Fruit fly (Drosophila melanogaster): ENCODE measurements around the gene ras.

ras gene

dm6 chrX:10757616-10758078, 13.3 kb downstream of the ras start, which contains the start of gene Rph (continued):
- no peak for TF ChIP-seq CG11695 (GFP tag; IDR thresholded peaks at IDR 0.05)
- TF ChIP-seq Tbp (GFP tag; optimal IDR thresholded peaks at IDR 0.05), result no peak
- TF ChIP-seq trem (tag; optimal IDR thresholded peaks at IDR 0.05), result no peak
- TF ChIP-seq onecut (GFP tag; IDR thresholded peaks at IDR 0.05), result no peak
- no peak for TF ChIP-seq MBD-R2 (GFP tag; IDR thresholded peaks at IDR 0.05)
- TF ChIP-seq CG11723 (GFP tag; optimal IDR thresholded peaks at IDR 0.05), result no peak
- TF ChIP-seq Med (GFP tag), result peak; percentile 81
- TF ChIP-seq klu (GFP tag; IDR thresholded peaks at IDR 0.05), result no peak
- TF ChIP-seq CG12942 (GFP tag; optimal IDR thresholded peaks at IDR 0.05), result no peak
- TF ChIP-seq Dbx (GFP tag; IDR thresholded peaks at IDR 0.05), result no peak
- no peak for TF ChIP-seq run (tag; optimal IDR thresholded peaks at IDR 0.05)
- no peak for TF ChIP-seq CG8388 (GFP tag; optimal IDR thresholded peaks at IDR 0.05)
- peak; percentile 12; the same call in 1 of the 2 replicates for TF ChIP-seq lmd (GFP tag; IDR thresholded peaks at IDR 0.05)
- no peak for TF ChIP-seq Sin3A (optimal IDR thresholded peaks at IDR 0.05)
- TF ChIP-seq tll (GFP tag; optimal IDR thresholded peaks at IDR 0.05), result no peak
- no peak for TF ChIP-seq H15 (GFP tag; IDR thresholded peaks at IDR 0.05)
- peak; percentile 27 for TF ChIP-seq zfh2 (GFP tag; optimal IDR thresholded peaks at IDR 0.05)
- TF ChIP-seq CG3163 (GFP tag; optimal IDR thresholded peaks at IDR 0.05), result no peak
- no peak for TF ChIP-seq CG6683 (GFP tag; optimal IDR thresholded peaks at IDR 0.05)
- no peak for TF ChIP-seq ems (GFP tag; optimal IDR thresholded peaks at IDR 0.05)
- TF ChIP-seq oc (tag; optimal IDR thresholded peaks at IDR 0.05), result no peak
- no peak for TF ChIP-seq bcd (GFP tag; optimal IDR thresholded peaks at IDR 0.05)
- TF ChIP-seq Hand (GFP tag; optimal IDR thresholded peaks at IDR 0.05), result no peak
- no peak for TF ChIP-seq CG4707 (GFP tag; optimal IDR thresholded peaks at IDR 0.05)
- no peak for TF ChIP-seq CG11247 (GFP tag; IDR thresholded peaks at IDR 0.05)
- TF ChIP-seq Hr39 (optimal IDR thresholded peaks at IDR 0.05), result no peak
- TF ChIP-seq CG32767 (GFP tag; IDR thresholded peaks at IDR 0.05), result no peak
- no peak for TF ChIP-seq dm (GFP tag; optimal IDR thresholded peaks at IDR 0.05)
- TF ChIP-seq Dfd (GFP tag; optimal IDR thresholded peaks at IDR 0.05), result no peak
- TF ChIP-seq usp (GFP tag; optimal IDR thresholded peaks at IDR 0.05), result no peak
- peak; percentile 82 for TF ChIP-seq scrt (GFP tag; optimal IDR thresholded peaks at IDR 0.05)
- no peak for TF ChIP-seq zen (tag; optimal IDR thresholded peaks at IDR 0.05)
- TF ChIP-seq CG3407 (GFP tag; optimal IDR thresholded peaks at IDR 0.05), result no peak
- TF ChIP-seq CG6854 (GFP tag; optimal IDR thresholded peaks at IDR 0.05), result no peak
- no peak for TF ChIP-seq MTF-1 (GFP tag; optimal IDR thresholded peaks at IDR 0.05; ENCODE audit: borderline replicate concordance)
- peak; percentile 76 for TF ChIP-seq CG18599 (GFP tag; optimal IDR thresholded peaks at IDR 0.05)
- peak; percentile 46; the same call in 1 of the 3 replicates for TF ChIP-seq dysf (GFP tag; IDR thresholded peaks at IDR 0.05)
- no peak for TF ChIP-seq ftz-f1 (GFP tag; optimal IDR thresholded peaks at IDR 0.05)
- TF ChIP-seq Poxn (GFP tag; IDR thresholded peaks at IDR 0.05), result no peak
- TF ChIP-seq shn (GFP tag; optimal IDR thresholded peaks at IDR 0.05), result no peak
- no peak for TF ChIP-seq ATbp (GFP tag; optimal IDR thresholded peaks at IDR 0.05)
- no peak for TF ChIP-seq otp (GFP tag; IDR thresholded peaks at IDR 0.05)
- no peak for TF ChIP-seq ERR (GFP tag; optimal IDR thresholded peaks at IDR 0.05)
- TF ChIP-seq CG15479 (GFP tag; optimal IDR thresholded peaks at IDR 0.05), result no peak
- no peak for TF ChIP-seq Awh (GFP tag; IDR thresholded peaks at IDR 0.05)
- no peak for TF ChIP-seq al (GFP tag; IDR thresholded peaks at IDR 0.05)
- no peak for TF ChIP-seq Six4 (GFP tag; optimal IDR thresholded peaks at IDR 0.05)
- TF ChIP-seq CG7963 (GFP tag; IDR thresholded peaks at IDR 0.05; ENCODE audit: partially characterized antibody), result no peak
- TF ChIP-seq CG2129 (GFP tag; IDR thresholded peaks at IDR 0.05; ENCODE audit: partially characterized antibody), result no peak
- TF ChIP-seq CG16779 (GFP tag; IDR thresholded peaks at IDR 0.05), result no peak
- no peak for TF ChIP-seq pfk (GFP tag; optimal IDR thresholded peaks at IDR 0.05)
- TF ChIP-seq CG7839 (tag; optimal IDR thresholded peaks at IDR 0.05), result peak; percentile 11

Measured in whole organism, embryonic.